Fruit fly (Drosophila melanogaster) whole organism, wandering third instar larva: ENCODE data around the gene Tektin-C.
A peak's percentile ranks its signal among the peaks of the same experiment; 100 is the strongest.

Experiments used
- Abd-B ChIP-seq: fragments of >200 bp; optimal IDR thresholded peaks from 2 replicates; lab custom pipeline; 2017; ENCODE audit warnings: missing biosample characterization, missing genetic modification characterization
- CG32264 ChIP-seq: fragments of 200-800 bp; sonication (Bioruptor generic); optimal IDR thresholded peaks from 2 replicates; lab custom pipeline; 2016; ENCODE audit warnings: missing biosample characterization, missing genetic modification characterization
- CG9705 ChIP-seq: fragments of 200-800 bp; sonication (Bioruptor generic); optimal IDR thresholded peaks from 2 replicates; lab custom pipeline; 2018; ENCODE audit warnings: missing biosample characterization, mild to moderate bottlenecking, missing genetic modification characterization
- Dfd ChIP-seq: fragments of >200 bp; optimal IDR thresholded peaks from 2 replicates; lab custom pipeline; 2017; ENCODE audit warnings: missing biosample characterization, missing genetic modification characterization
- Dif ChIP-seq: fragments of 200-275, 200-300 bp; sonication (Bioruptor generic); optimal IDR thresholded peaks from 2 replicates; lab custom pipeline; 2018; ENCODE audit warnings: missing biosample characterization, missing genetic modification characterization; ENCODE audit not compliant: partially characterized antibody
- GATAd ChIP-seq: sonication (Bioruptor generic); optimal IDR thresholded peaks from 2 replicates; lab custom pipeline; 2016; ENCODE audit warnings: missing biosample characterization, missing genetic modification characterization
- Hnf4 ChIP-seq: fragments of 200-800 bp; sonication (Bioruptor generic); optimal IDR thresholded peaks from 2 replicates; lab custom pipeline; 2016; ENCODE audit warnings: missing biosample characterization, mild to moderate bottlenecking, missing genetic modification characterization
- Hr78 ChIP-seq: fragments of >200 bp; optimal IDR thresholded peaks from 2 replicates; lab custom pipeline; 2017; ENCODE audit warnings: missing biosample characterization, missing genetic modification characterization
- Jra ChIP-seq: sonication (Bioruptor generic); optimal IDR thresholded peaks from 2 replicates; lab custom pipeline; 2016; ENCODE audit warnings: missing biosample characterization, missing genetic modification characterization
- Mio ChIP-seq: sonication (Bioruptor generic); optimal IDR thresholded peaks from 2 replicates; lab custom pipeline; 2016; ENCODE audit warnings: missing biosample characterization, missing genetic modification characterization
- Myc ChIP-seq: fragments of >200 bp; optimal IDR thresholded peaks from 2 replicates; lab custom pipeline; 2017
- N ChIP-seq: fragments of >200 bp; optimal IDR thresholded peaks from 2 replicates; lab custom pipeline; 2018; ENCODE audit warnings: missing biosample characterization, missing external identifiers, missing genetic modification characterization
- OdsH ChIP-seq: fragments of 200-800 bp; sonication (Bioruptor generic); optimal IDR thresholded peaks from 2 replicates; lab custom pipeline; 2016; ENCODE audit warnings: missing biosample characterization, mild to moderate bottlenecking, missing genetic modification characterization
- Rel ChIP-seq, 2 experiments: fragments of 200-800 bp; sonication (Bioruptor generic) in 1 of 2; optimal IDR thresholded peaks; 2 replicates in 1 of 2; 3 replicates in 1 of 2; lab custom pipeline; 2016 to 2019; ENCODE audit warnings: mild to moderate bottlenecking in 2 of 2, missing biosample characterization in 2 of 2, missing genetic modification characterization in 2 of 2, moderate library complexity in 1 of 2
- Sp1 ChIP-seq: fragments of 200-800 bp; sonication (Bioruptor generic); optimal IDR thresholded peaks from 3 replicates; lab custom pipeline; 2019; ENCODE audit warnings: missing biosample characterization, mild to moderate bottlenecking, missing genetic modification characterization, moderate library complexity
- br ChIP-seq: fragments of 200-800 bp; sonication (Bioruptor generic); optimal IDR thresholded peaks from 2 replicates; lab custom pipeline; 2016; ENCODE audit warnings: missing biosample characterization, missing genetic modification characterization
- brk ChIP-seq: fragments of 200-800 bp; sonication (Bioruptor generic); optimal IDR thresholded peaks from 2 replicates; lab custom pipeline; 2016; ENCODE audit warnings: missing biosample characterization, mild to moderate bottlenecking, missing genetic modification characterization
- dl ChIP-seq, 2 experiments: fragments of 175-275, 200-275 bp in 1 of 2; fragments of 200-275 bp in 1 of 2; sonication (Bioruptor generic); optimal IDR thresholded peaks; lab custom pipeline; 2018; ENCODE audit warnings: mild to moderate bottlenecking in 2 of 2, missing biosample characterization in 2 of 2, missing genetic modification characterization in 2 of 2, moderate library complexity in 2 of 2; ENCODE audit not compliant: partially characterized antibody in 2 of 2, insufficient read depth in 1 of 2
- dsf ChIP-seq: sonication (Bioruptor generic); optimal IDR thresholded peaks from 2 replicates; lab custom pipeline; 2016; ENCODE audit warnings: missing biosample characterization, missing genetic modification characterization, borderline replicate concordance
- ey ChIP-seq: fragments of 200-800 bp; sonication (Bioruptor generic); optimal IDR thresholded peaks from 2 replicates; lab custom pipeline; 2016; ENCODE audit warnings: missing biosample characterization, missing genetic modification characterization
- foxo ChIP-seq, 2 experiments: fragments of 200-800 bp; sonication (Bioruptor generic); optimal IDR thresholded peaks; 2 replicates in 1 of 2; 3 replicates in 1 of 2; lab custom pipeline; 2016 to 2017; ENCODE audit warnings: missing biosample characterization in 2 of 2, missing genetic modification characterization in 2 of 2
- fru ChIP-seq: fragments of 200-800 bp; sonication (Bioruptor generic); optimal IDR thresholded peaks from 3 replicates; lab custom pipeline; 2016; ENCODE audit warnings: missing biosample characterization, mild to moderate bottlenecking, missing genetic modification characterization
- h ChIP-seq: fragments of 200-800 bp; sonication (Bioruptor generic); optimal IDR thresholded peaks from 3 replicates; lab custom pipeline; 2016; ENCODE audit warnings: missing biosample characterization, mild to moderate bottlenecking, missing genetic modification characterization
- jim ChIP-seq: fragments of 175-275, 200-325 bp; sonication (Bioruptor generic); optimal IDR thresholded peaks from 2 replicates; lab custom pipeline; 2016; ENCODE audit warnings: missing biosample characterization, mild to moderate bottlenecking, missing genetic modification characterization
- pan ChIP-seq: fragments of >200 bp; optimal IDR thresholded peaks from 2 replicates; lab custom pipeline; 2017
- psq ChIP-seq: fragments of 200-800 bp; sonication (Bioruptor generic); optimal IDR thresholded peaks from 3 replicates; lab custom pipeline; 2017; ENCODE audit warnings: missing biosample characterization, mild to moderate bottlenecking, missing genetic modification characterization, moderate library complexity
- sage ChIP-seq: fragments of 200-800 bp; sonication (Bioruptor generic); optimal IDR thresholded peaks from 2 replicates; lab custom pipeline; 2016; ENCODE audit warnings: missing biosample characterization, mild to moderate bottlenecking, missing genetic modification characterization
- sv ChIP-seq: fragments of 200-800 bp; sonication (Bioruptor generic); optimal IDR thresholded peaks from 3 replicates; lab custom pipeline; 2016; ENCODE audit warnings: missing biosample characterization, missing genetic modification characterization
- tai ChIP-seq: sonication (Bioruptor generic); optimal IDR thresholded peaks from 2 replicates; lab custom pipeline; 2016; ENCODE audit warnings: missing biosample characterization, missing genetic modification characterization
- usp ChIP-seq: fragments of >200 bp; optimal IDR thresholded peaks from 2 replicates; lab custom pipeline; 2017; ENCODE audit warnings: missing biosample characterization, missing genetic modification characterization
- woc ChIP-seq: sonication (Bioruptor generic); optimal IDR thresholded peaks from 2 replicates; lab custom pipeline; 2016; ENCODE audit warnings: missing biosample characterization, mild to moderate bottlenecking, missing genetic modification characterization

The Tektin-C gene

dm6 chr3L:5796493-5796998 lies at the start of gene Tektin-C:
Gene Tektin-C, minus strand, starts transcription at chr3L:5796543.
- TF ChIP-seq GATAd (no peak), Rel (GFP tag; optimal IDR thresholded peaks at IDR 0.05; lab: Kevin White, UChicago) (no peak), Rel (tag; optimal IDR thresholded peaks at IDR 0.05; lab: Kevin White, UChicago) (no peak), Abd-B (no peak), Jra (no peak), brk (GFP tag; lab: Kevin White, UChicago) (no peak), jim (GFP tag; lab: Kevin White, UChicago) (no peak), Myc (lab: Kevin White, UChicago) (no peak), OdsH (GFP tag; lab: Kevin White, UChicago) (no peak), pan (no peak), Sp1 (GFP tag; lab: Kevin White, UChicago) (no peak), CG32264 (GFP tag; lab: Kevin White, UChicago) (no peak), Mio (GFP tag; lab: Kevin White, UChicago) (no peak), dl (GFP tag; optimal IDR thresholded peaks at IDR 0.05; lab: Kevin White, UChicago; ENCODE audit: insufficient read depth in 1 of 2, partially characterized antibody in 2 of 2) (no peak), Hr78 (GFP tag; lab: Kevin White, UChicago) (no peak), N (GFP tag; lab: Kevin White, UChicago) (no peak), dsf (GFP tag; lab: Kevin White, UChicago) (no peak), CG9705 (GFP tag; lab: Kevin White, UChicago) (no peak), psq (GFP tag; lab: Kevin White, UChicago) (no peak), br (GFP tag; lab: Kevin White, UChicago) (no peak), ey (no peak)

dm6 chr3L:5845466-5845865 lies 49.1 kb upstream of the Tektin-C start, which contains the start of gene vn:
Gene vn, minus strand, starts transcription at chr3L:5845664.
- TF ChIP-seq woc (GFP tag; lab: Kevin White, UChicago) (no peak), dl (GFP tag; optimal IDR thresholded peaks at IDR 0.05; lab: Kevin White, UChicago; ENCODE audit: insufficient read depth in 1 of 2, partially characterized antibody in 2 of 2) (peak in 1 of 2 experiments; percentile 12), Dif (GFP tag; lab: Kevin White, UChicago) (peak; percentile 35), usp (GFP tag; lab: Kevin White, UChicago) (no peak), Abd-B (no peak), OdsH (GFP tag; lab: Kevin White, UChicago) (no peak), h (GFP tag; lab: Kevin White, UChicago) (no peak), GATAd (no peak), sv (GFP tag; lab: Kevin White, UChicago) (no peak), jim (GFP tag; lab: Kevin White, UChicago) (peak; percentile 82), brk (GFP tag; lab: Kevin White, UChicago) (peak; percentile 14)
- TF ChIP-seq, all 38 proteins: peak for 4

dm6 chr3L:5843895-5844576 lies 47.7 kb upstream of the Tektin-C start:
- peak; percentile 12 for TF ChIP-seq h (GFP tag; lab: Kevin White, UChicago)
- TF ChIP-seq Dfd (GFP tag; lab: Kevin White, UChicago): peak; percentile 72
- TF ChIP-seq Hnf4 (GFP tag; lab: Kevin White, UChicago): no peak

- TF ChIP-seq Jra (no peak), woc (GFP tag; lab: Kevin White, UChicago) (no peak), fru (GFP tag; lab: Kevin White, UChicago) (no peak), brk (GFP tag; lab: Kevin White, UChicago) (no peak), Mio (GFP tag; lab: Kevin White, UChicago) (no peak), Abd-B (no peak), sage (GFP tag; lab: Kevin White, UChicago) (no peak), Dif (GFP tag; lab: Kevin White, UChicago) (no peak), Dfd (GFP tag; lab: Kevin White, UChicago) (peak; percentile 79), dl (GFP tag; optimal IDR thresholded peaks at IDR 0.05; lab: Kevin White, UChicago; ENCODE audit: insufficient read depth in 1 of 2, partially characterized antibody in 2 of 2) (no peak), usp (GFP tag; lab: Kevin White, UChicago) (no peak), pan (no peak), foxo (GFP tag; optimal IDR thresholded peaks at IDR 0.05; lab: Kevin White, UChicago) (peak in 1 of 2 experiments; percentile 19), tai (GFP tag; lab: Kevin White, UChicago) (no peak), dsf (GFP tag; lab: Kevin White, UChicago) (no peak), CG9705 (GFP tag; lab: Kevin White, UChicago) (no peak), psq (GFP tag; lab: Kevin White, UChicago) (peak; percentile 28)
Observed at dm6 chr3L:5840847-5841246, 44.5 kb upstream of the Tektin-C start.
